Worm (Caenorhabditis elegans) whole organism, L4/young adult: Measurements from ENCODE around the gene srh-22.

Experiments used
- W03F9.2 ChIP-seq: fragments of 150-350 bp; optimal IDR thresholded peaks from 2 replicates; lab custom pipeline; 2014; ENCODE audit warnings: missing biosample characterization, missing genetic modification characterization
- dao-5 ChIP-seq: sonication (generic microtip); optimal IDR thresholded peaks from 2 replicates; lab custom pipeline; 2016; ENCODE audit warnings: missing genotype, missing genetic modification characterization, moderate library complexity, missing compliant biosample characterization
- him-1 ChIP-seq: sonication (generic microtip); optimal IDR thresholded peaks from 2 replicates; lab custom pipeline; 2016; ENCODE audit warnings: missing genotype, missing genetic modification reagents, missing genetic modification characterization, missing compliant biosample characterization

- TF ChIP-seq him-1 (tag; lab: Kevin White, UChicago) (no peak), W03F9.2 (tag; lab: Kevin White, UChicago) (no peak), dao-5 (tag; lab: Kevin White, UChicago) (no peak)
Measured at ce11 chrV:4913853-4914252, 8.3 kb upstream of the srh-22 start.
